Worm (Caenorhabditis elegans) whole organism, L1 larva: ENCODE data around the gene flap-1.

Experiments
- efl-1 ChIP-seq, 4 experiments: fragments of 150-350 bp; optimal IDR thresholded peaks in 3 of 4; peaks in 1 of 4; 1 replicate in 1 of 4; 2 replicates in 3 of 4; lab custom pipeline; 2014; ENCODE audit warnings: missing biosample characterization in 2 of 4, missing genetic modification characterization in 2 of 4, missing genetic modification reagents in 2 of 4
- nhr-12 ChIP-seq: sonication (generic microtip); optimal IDR thresholded peaks from 2 replicates; lab custom pipeline; 2017; ENCODE audit warnings: missing biosample characterization, missing genetic modification characterization
- pqm-1 ChIP-seq: sonication (generic microtip); optimal IDR thresholded peaks from 3 replicates; lab custom pipeline; 2017; ENCODE audit warnings: missing biosample characterization, missing genetic modification characterization
- snpc-4 ChIP-seq: fragments of 150-350 bp; optimal IDR thresholded peaks from 2 replicates; lab custom pipeline; 2014; ENCODE audit warnings: missing biosample characterization, missing genetic modification characterization
- unc-62 ChIP-seq: fragments of 150-350 bp; optimal IDR thresholded peaks from 2 replicates; lab custom pipeline; 2014; ENCODE audit warnings: missing biosample characterization, missing genetic modification reagents, missing genetic modification characterization
- ztf-11 ChIP-seq, 2 experiments: sonication (generic microtip); optimal IDR thresholded peaks; 2 replicates each; lab custom pipeline; 2016 to 2017; ENCODE audit warnings: missing genetic modification characterization in 2 of 2, missing biosample characterization in 1 of 2, missing compliant biosample characterization in 1 of 2

ce11 chrIII:6929558-6930167 lies 1.0 kb upstream of the flap-1 start, which contains the start of gene inf-1:
- TF ChIP-seq ztf-11 (tag; optimal IDR thresholded peaks at IDR 0.05; lab: Kevin White, UChicago) (no peak), snpc-4 (tag; lab: Kevin White, UChicago) (no peak), efl-1 (optimal IDR thresholded peaks at IDR 0.05; lab: Kevin White, UChicago) (peak; percentile 63), efl-1 (GFP tag; optimal IDR thresholded peaks at IDR 0.05 in 1 of 2; lab: Kevin White, UChicago) (peak; percentile 70 to 91), unc-62 (GFP tag; lab: Kevin White, UChicago) (no peak), pqm-1 (no peak), nhr-12 (no peak)
